Worm (Caenorhabditis elegans): Measurements from ENCODE around the gene C43G2.3.

DNA sequence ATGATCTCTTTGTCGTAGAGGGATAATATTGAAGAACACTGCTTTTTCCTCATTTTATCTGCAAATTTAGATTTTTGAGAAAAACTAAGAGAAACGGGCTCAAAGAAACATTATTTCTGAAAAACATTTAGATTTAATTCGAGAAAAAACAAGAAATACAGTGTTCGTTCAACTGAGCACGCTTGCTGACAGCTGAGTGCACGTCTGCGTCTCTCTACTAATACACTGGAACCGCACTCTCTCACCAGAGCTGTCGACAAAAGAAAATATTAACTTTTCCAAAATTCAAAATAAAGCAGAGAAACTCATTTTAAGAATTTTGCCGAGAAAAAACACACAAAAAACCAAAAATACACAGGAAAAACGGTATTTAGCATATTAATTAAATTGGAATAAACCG lies 35.3 kb downstream of the C43G2.3 start, which contains the start of gene drh-1:
- TF ChIP-seq nhr-12 (tag; optimal IDR thresholded peaks at IDR 0.05) (no peak), elt-3 (tag; optimal IDR thresholded peaks at IDR 0.05) (no peak), nhr-237 (tag; optimal IDR thresholded peaks at IDR 0.05) (no peak)

Data from whole organism, mixed stage, embryonic.